Worm (Caenorhabditis elegans) whole organism, L1 larva: ENCODE results near the gene K09C4.4.

Source experiments
- Y116A8C.19 ChIP-seq: sonication (generic microtip); optimal IDR thresholded peaks from 2 replicates; lab custom pipeline; 2016; ENCODE audit warnings: missing compliant biosample characterization, missing genetic modification characterization, borderline replicate concordance
- aha-1 ChIP-seq: fragments of 150-350 bp; optimal IDR thresholded peaks from 2 replicates; lab custom pipeline; 2014; ENCODE audit warnings: missing biosample characterization, missing genetic modification characterization
- ama-1 ChIP-seq: fragments of 150-350 bp; optimal IDR thresholded peaks from 2 replicates; lab custom pipeline; 2014
- blmp-1 ChIP-seq: fragments of 150-350 bp; optimal IDR thresholded peaks from 2 replicates; lab custom pipeline; 2014; ENCODE audit warnings: missing biosample characterization, missing genetic modification characterization
- ceh-8 ChIP-seq: fragments of 200-800 bp; sonication (Bioruptor generic); optimal IDR thresholded peaks from 2 replicates; lab custom pipeline; 2018; ENCODE audit warnings: mild to moderate bottlenecking, missing genetic modification characterization, moderate library complexity, missing compliant biosample characterization
- ceh-90 ChIP-seq: sonication (generic microtip); optimal IDR thresholded peaks from 2 replicates; lab custom pipeline; 2016; ENCODE audit warnings: missing genetic modification characterization, missing compliant biosample characterization
- dsc-1 ChIP-seq: sonication (generic microtip); optimal IDR thresholded peaks from 2 replicates; lab custom pipeline; 2016; ENCODE audit warnings: mild to moderate bottlenecking, missing genetic modification characterization, missing compliant biosample characterization
- efl-1 ChIP-seq, 4 experiments: fragments of 150-350 bp; optimal IDR thresholded peaks in 3 of 4; peaks in 1 of 4; 1 replicate in 1 of 4; 2 replicates in 3 of 4; lab custom pipeline; 2014; ENCODE audit warnings: missing biosample characterization in 2 of 4, missing genetic modification characterization in 2 of 4, missing genetic modification reagents in 2 of 4
- egl-13 ChIP-seq: sonication (generic microtip); optimal IDR thresholded peaks from 2 replicates; lab custom pipeline; 2016; ENCODE audit warnings: missing genotype, missing genetic modification reagents, missing genetic modification characterization, missing compliant biosample characterization
- elt-2 ChIP-seq: sonication (generic microtip); optimal IDR thresholded peaks from 2 replicates; lab custom pipeline; 2016; ENCODE audit warnings: missing genetic modification characterization, mild to moderate bottlenecking, inconsistent platforms, missing compliant biosample characterization, missing genetic modification reagents
- elt-3 ChIP-seq, 6 experiments: fragments of 150-350 bp in 1 of 6; sonication (generic microtip); optimal IDR thresholded peaks; 2 replicates each; lab custom pipeline; 2017 to 2018; ENCODE audit warnings: missing biosample characterization in 6 of 6, missing genetic modification characterization in 6 of 6, inconsistent platforms in 1 of 6
- fkh-10 ChIP-seq: sonication (generic microtip); optimal IDR thresholded peaks from 2 replicates; lab custom pipeline; 2017; ENCODE audit warnings: missing biosample characterization, missing genetic modification reagents, missing genetic modification characterization
- fkh-4 ChIP-seq: sonication (generic microtip); optimal IDR thresholded peaks from 2 replicates; lab custom pipeline; 2016; ENCODE audit warnings: missing compliant biosample characterization, missing genetic modification characterization, borderline replicate concordance
- fkh-8 ChIP-seq: sonication (generic microtip); optimal IDR thresholded peaks from 2 replicates; lab custom pipeline; 2016; ENCODE audit warnings: mild to moderate bottlenecking, missing genetic modification characterization, missing compliant biosample characterization
- hlh-17 ChIP-seq: fragments of 200-800 bp; sonication (Bioruptor generic); optimal IDR thresholded peaks from 2 replicates; lab custom pipeline; 2018; ENCODE audit warnings: missing genetic modification characterization, mild to moderate bottlenecking, missing compliant biosample characterization, moderate library complexity, borderline replicate concordance
- hlh-4 ChIP-seq: sonication (generic microtip); optimal IDR thresholded peaks from 2 replicates; lab custom pipeline; 2016; ENCODE audit warnings: mild to moderate bottlenecking, missing genetic modification characterization, missing compliant biosample characterization
- hpl-2 ChIP-seq: fragments of 150-350 bp; optimal IDR thresholded peaks from 2 replicates; lab custom pipeline; 2014; ENCODE audit warnings: missing biosample characterization, missing genetic modification reagents, missing genetic modification characterization
- irx-1 ChIP-seq: sonication (generic microtip); optimal IDR thresholded peaks from 2 replicates; lab custom pipeline; 2016; ENCODE audit warnings: missing genetic modification characterization, missing compliant biosample characterization
- jun-1 ChIP-seq: fragments of 150-350 bp; optimal IDR thresholded peaks from 2 replicates; lab custom pipeline; 2014; ENCODE audit warnings: missing biosample characterization, missing genetic modification reagents, missing genetic modification characterization
- lin-14 ChIP-seq: fragments of 200-800 bp; sonication (Bioruptor generic); optimal IDR thresholded peaks from 2 replicates; lab custom pipeline; 2018; ENCODE audit warnings: mild to moderate bottlenecking, missing genetic modification characterization, moderate library complexity, missing compliant biosample characterization
- lin-35 ChIP-seq, 2 experiments: fragments of 150-350 bp; optimal IDR thresholded peaks; 2 replicates each; lab custom pipeline; 2014; ENCODE audit warnings: missing biosample characterization in 2 of 2, missing genetic modification characterization in 2 of 2, missing genetic modification reagents in 2 of 2
- lir-3 ChIP-seq: sonication (generic microtip); optimal IDR thresholded peaks from 2 replicates; lab custom pipeline; 2016; ENCODE audit warnings: mild to moderate bottlenecking, missing genetic modification characterization, moderate library complexity, missing compliant biosample characterization; ENCODE audit not compliant: poor library complexity
- mdl-1 ChIP-seq, 2 experiments: fragments of 150-350 bp; optimal IDR thresholded peaks; 2 replicates each; lab custom pipeline; 2014 to 2017; ENCODE audit warnings: missing biosample characterization in 2 of 2, missing genetic modification characterization in 2 of 2, inconsistent platforms in 1 of 2
- nhr-11 ChIP-seq: fragments of 150-350 bp; optimal IDR thresholded peaks from 2 replicates; lab custom pipeline; 2014; ENCODE audit warnings: missing biosample characterization, missing genetic modification characterization
- nhr-12 ChIP-seq: sonication (generic microtip); optimal IDR thresholded peaks from 2 replicates; lab custom pipeline; 2017; ENCODE audit warnings: missing biosample characterization, missing genetic modification characterization
- nhr-47 ChIP-seq: sonication (generic microtip); optimal IDR thresholded peaks from 2 replicates; lab custom pipeline; 2016; ENCODE audit warnings: mild to moderate bottlenecking, missing genetic modification characterization, moderate library complexity, missing compliant biosample characterization
- nhr-77 ChIP-seq: fragments of 150-350 bp; optimal IDR thresholded peaks from 2 replicates; lab custom pipeline; 2014; ENCODE audit warnings: missing biosample characterization, missing genetic modification characterization
- pax-3 ChIP-seq: fragments of 200-800 bp; sonication (Bioruptor generic); optimal IDR thresholded peaks from 2 replicates; lab custom pipeline; 2018; ENCODE audit warnings: mild to moderate bottlenecking, missing genetic modification characterization, moderate library complexity, missing compliant biosample characterization
- rnt-1 ChIP-seq: sonication (generic microtip); optimal IDR thresholded peaks from 2 replicates; lab custom pipeline; 2016; ENCODE audit warnings: mild to moderate bottlenecking, missing genetic modification characterization, moderate library complexity, missing compliant biosample characterization
- snu-23 ChIP-seq: sonication (generic microtip); optimal IDR thresholded peaks from 2 replicates; lab custom pipeline; 2016; ENCODE audit warnings: missing genetic modification characterization, missing compliant biosample characterization
- swsn-7 ChIP-seq: sonication (generic microtip); optimal IDR thresholded peaks from 2 replicates; lab custom pipeline; 2016; ENCODE audit warnings: missing genetic modification characterization, missing compliant biosample characterization
- tlp-1 ChIP-seq: fragments of 150-350 bp; optimal IDR thresholded peaks from 2 replicates; lab custom pipeline; 2014; ENCODE audit warnings: missing biosample characterization, missing genetic modification characterization
- unc-30 ChIP-seq: sonication (generic microtip); optimal IDR thresholded peaks from 2 replicates; lab custom pipeline; 2017; ENCODE audit warnings: missing biosample characterization, missing genetic modification characterization
- unc-86 ChIP-seq: sonication (generic microtip); optimal IDR thresholded peaks from 2 replicates; lab custom pipeline; 2016; ENCODE audit warnings: missing genetic modification characterization, missing compliant biosample characterization
- vab-15 ChIP-seq: sonication (generic microtip); optimal IDR thresholded peaks from 2 replicates; lab custom pipeline; 2017; ENCODE audit warnings: missing genotype, mild to moderate bottlenecking, missing genetic modification characterization, missing compliant biosample characterization
- xbp-1 ChIP-seq: sonication (generic microtip); optimal IDR thresholded peaks from 2 replicates; lab custom pipeline; 2016; ENCODE audit warnings: missing genetic modification characterization, missing compliant biosample characterization
- zag-1 ChIP-seq: fragments of 150-350 bp; optimal IDR thresholded peaks from 2 replicates; lab custom pipeline; 2014; ENCODE audit warnings: missing biosample characterization, missing genetic modification characterization
- ztf-4 ChIP-seq: fragments of 150-350 bp; optimal IDR thresholded peaks from 2 replicates; lab custom pipeline; 2014; ENCODE audit warnings: missing biosample characterization, missing genetic modification characterization

Gene K09C4.4

DNA sequence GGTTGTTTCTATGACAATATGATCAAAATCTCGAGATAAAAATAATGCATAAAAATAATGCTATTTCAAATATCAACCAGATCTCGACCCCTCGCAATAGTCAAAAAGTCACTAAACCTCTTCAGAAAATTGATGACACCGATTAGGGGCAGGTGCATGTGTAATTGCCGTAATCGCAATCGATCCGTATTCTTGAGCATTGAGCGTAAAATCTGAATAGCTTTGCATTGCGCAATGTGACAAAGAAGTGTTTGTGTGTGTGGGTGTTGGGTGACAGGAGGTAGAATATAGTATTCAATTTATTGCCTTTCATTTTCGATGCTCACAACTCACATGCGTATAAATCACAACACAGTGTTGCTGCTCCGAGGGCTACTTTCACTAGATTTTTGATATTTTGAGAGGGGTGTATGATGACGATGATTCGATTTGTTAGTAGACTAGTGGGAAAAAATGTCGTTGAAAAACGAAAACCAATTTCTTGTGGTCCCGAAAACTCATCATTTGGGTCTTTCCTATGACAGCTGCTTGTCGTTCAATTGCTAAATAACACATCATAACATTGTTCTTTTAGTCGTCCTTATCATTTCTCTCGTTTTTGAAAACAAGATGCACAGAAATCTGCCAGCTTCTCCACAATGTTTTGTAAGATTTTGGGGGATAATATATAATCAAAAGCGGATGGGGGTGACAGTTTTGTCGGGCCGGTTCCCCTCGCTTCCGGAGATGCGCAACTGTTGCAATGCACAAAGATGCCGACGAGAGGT is 26.8 kb downstream of the K09C4.4 start:
- TF ChIP-seq vab-15 (tag; lab: Kevin White, UChicago) (no peak), efl-1 (optimal IDR thresholded peaks at IDR 0.05; lab: Kevin White, UChicago) (no peak), efl-1 (GFP tag; optimal IDR thresholded peaks at IDR 0.05 in 1 of 2; lab: Kevin White, UChicago) (peak in 1 of 2 experiments; percentile 7)

DNA sequence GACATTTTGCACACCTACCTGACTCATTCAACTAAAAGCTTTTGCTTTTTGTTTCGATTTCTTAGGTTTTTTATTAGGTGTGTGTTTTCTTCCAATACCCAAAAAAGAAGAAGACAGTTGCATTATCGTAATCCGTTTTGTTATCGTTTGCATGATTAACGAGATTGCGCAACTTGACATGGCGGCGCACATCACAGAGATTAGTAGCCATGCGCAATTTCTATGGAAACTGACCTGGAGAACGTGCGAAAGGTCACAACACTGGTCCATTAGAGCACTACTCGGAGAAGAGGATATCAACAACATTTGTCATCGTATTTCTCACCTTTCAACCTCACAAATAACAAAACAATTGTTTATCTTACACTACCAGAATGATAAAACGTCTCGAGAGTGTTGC is 27.5 kb downstream of the K09C4.4 start:
- TF ChIP-seq nhr-77 (tag; lab: Kevin White, UChicago) (no peak), fkh-4 (tag; lab: Kevin White, UChicago) (no peak), Y116A8C.19 (no peak), lir-3 (no peak), efl-1 (optimal IDR thresholded peaks at IDR 0.05; lab: Kevin White, UChicago) (no peak), efl-1 (GFP tag; optimal IDR thresholded peaks at IDR 0.05 in 1 of 2; lab: Kevin White, UChicago) (peak in 1 of 2 experiments; percentile 49)

DNA sequence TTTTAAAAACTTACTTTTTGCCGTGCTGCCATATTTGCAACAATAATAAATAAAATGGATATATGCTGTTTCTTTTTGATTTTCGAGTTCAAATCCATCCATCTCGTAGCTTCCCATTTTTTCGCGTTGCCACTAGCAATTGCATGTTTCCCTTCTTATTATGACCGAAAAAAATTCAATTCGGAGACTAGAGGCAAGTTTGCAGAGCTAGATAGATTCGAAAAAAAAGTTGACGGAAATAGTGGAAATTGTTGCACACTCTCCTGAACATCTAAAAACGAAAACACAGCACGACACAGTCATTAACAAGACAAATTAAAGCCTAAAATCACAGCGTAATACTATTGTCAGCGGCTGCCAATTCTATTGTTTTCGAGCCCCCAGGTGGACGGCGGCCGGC is 36.9 kb downstream of the K09C4.4 start, which contains the start of gene F11D5.6:
Gene F11D5.6, minus strand, starts transcription at position 101 of the 400 bp plus-strand sequence.
- TF ChIP-seq unc-30 = no peak
- TF ChIP-seq nhr-47 = no peak
- TF ChIP-seq snu-23 (GFP tag; lab: Kevin White, UChicago) = no peak
- no peak for TF ChIP-seq nhr-77 (tag; lab: Kevin White, UChicago)
- no peak for TF ChIP-seq ceh-8 (GFP tag; lab: Kevin White, UChicago)
- no peak for TF ChIP-seq ztf-4 (tag; lab: Kevin White, UChicago)
- no peak for TF ChIP-seq hlh-4 (tag; lab: Kevin White, UChicago)
- no peak for TF ChIP-seq swsn-7 (tag; lab: Kevin White, UChicago)

DNA sequence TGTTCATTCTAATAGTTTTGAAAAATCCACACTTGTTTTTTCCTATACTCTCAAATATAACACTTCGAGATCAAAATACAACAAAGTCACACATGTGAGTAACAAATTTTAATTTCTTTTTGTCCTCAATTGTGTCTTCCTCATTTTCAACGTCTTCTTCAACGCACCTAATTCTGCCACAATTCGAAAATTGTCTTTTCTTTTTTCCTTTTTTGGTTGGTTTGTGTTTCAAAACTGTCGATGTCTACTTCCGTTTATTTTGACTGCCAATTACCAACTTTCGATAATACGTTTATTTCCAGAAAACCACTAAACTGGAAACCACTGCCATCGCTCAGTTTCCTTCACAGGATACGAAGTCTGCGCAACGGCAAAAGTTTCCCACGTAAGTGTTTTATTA is 43.5 kb downstream of the K09C4.4 start, which contains the start of gene F11D5.1:
Gene F11D5.1, plus strand, starts transcription at position 301 of the 400 bp plus-strand sequence.
- TF ChIP-seq aha-1 (tag; lab: Kevin White, UChicago) (no peak), nhr-12 (tag; lab: Kevin White, UChicago) (no peak), mdl-1 (tag; optimal IDR thresholded peaks at IDR 0.05; lab: Kevin White, UChicago) (no peak), zag-1 (no peak), nhr-11 (tag; lab: Kevin White, UChicago) (no peak), xbp-1 (tag; lab: Kevin White, UChicago) (no peak), ceh-90 (tag; lab: Kevin White, UChicago) (no peak), dsc-1 (tag; lab: Kevin White, UChicago) (no peak), nhr-47 (no peak), fkh-10 (GFP tag; lab: Kevin White, UChicago) (no peak), fkh-8 (tag; lab: Kevin White, UChicago) (no peak), fkh-4 (tag; lab: Kevin White, UChicago) (no peak), rnt-1 (tag; lab: Kevin White, UChicago) (no peak), pax-3 (tag; lab: Kevin White, UChicago) (no peak), hlh-4 (tag; lab: Kevin White, UChicago) (no peak)

DNA sequence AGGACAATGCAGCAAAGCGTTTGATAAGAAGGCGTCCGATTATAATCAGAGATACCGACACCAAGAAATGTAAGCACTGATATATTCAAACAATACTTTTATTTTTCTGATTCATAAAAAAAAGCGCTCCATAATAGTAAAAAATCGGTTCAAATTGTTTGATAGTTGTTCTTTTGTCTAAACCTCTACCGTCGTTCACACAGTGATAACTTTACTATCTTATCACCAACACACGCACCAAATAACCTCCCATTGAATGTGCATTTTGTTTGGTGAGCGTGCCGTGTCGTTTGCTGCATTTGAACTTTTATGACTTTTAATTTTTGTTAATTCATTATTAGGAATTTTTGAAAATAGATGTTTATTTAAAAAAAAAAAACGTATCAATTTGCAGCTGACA is 44.8 kb downstream of the K09C4.4 start:
- TF ChIP-seq unc-86 (tag; lab: Kevin White, UChicago) (no peak), tlp-1 (tag; lab: Kevin White, UChicago) (no peak), jun-1 (peak; percentile 8), dsc-1 (tag; lab: Kevin White, UChicago) (no peak), elt-3 (tag; optimal IDR thresholded peaks at IDR 0.05; lab: Kevin White, UChicago) (no peak), irx-1 (tag; lab: Kevin White, UChicago) (no peak), egl-13 (tag; lab: Kevin White, UChicago) (no peak), hlh-17 (no peak), ama-1 (lab: Kevin White, UChicago) (no peak), efl-1 (optimal IDR thresholded peaks at IDR 0.05; lab: Kevin White, UChicago) (no peak), efl-1 (GFP tag; optimal IDR thresholded peaks at IDR 0.05 in 1 of 2; lab: Kevin White, UChicago) (no peak), lin-14 (no peak), snu-23 (GFP tag; lab: Kevin White, UChicago) (no peak), aha-1 (tag; lab: Kevin White, UChicago) (no peak), elt-2 (tag; lab: Kevin White, UChicago) (peak; percentile 65), hpl-2 (GFP tag; lab: Kevin White, UChicago) (no peak), blmp-1 (tag; lab: Kevin White, UChicago) (no peak), lin-35 (GFP tag; optimal IDR thresholded peaks at IDR 0.05; lab: Kevin White, UChicago) (no peak)
